Worm (Caenorhabditis elegans): ENCODE results near the gene srbc-50.
"Not testable (repeated sequence)": the region's sequence is repeated elsewhere in the genome, so short reads cannot be mapped to it uniquely, and the experiment has no call there.

DNA sequence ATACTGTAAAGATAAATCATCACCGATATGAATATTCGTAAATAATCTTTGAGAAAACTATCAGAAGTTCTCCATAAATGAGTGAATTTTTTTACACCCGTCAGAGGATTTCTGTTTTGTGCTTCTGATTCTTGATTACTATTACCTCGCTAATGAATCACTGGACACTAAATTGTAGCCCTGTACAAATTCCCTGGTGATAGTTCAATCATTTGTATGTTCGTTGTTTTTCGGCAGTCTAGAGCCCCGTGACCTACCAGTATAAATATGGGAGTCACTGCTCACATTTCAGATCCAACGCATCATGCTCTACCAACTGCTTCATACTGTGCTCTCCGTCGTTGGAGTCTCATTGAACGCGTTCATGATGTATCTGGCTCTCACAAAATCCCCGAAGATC, 21.7 kb downstream of the srbc-50 start, which contains the start of gene srd-27:
- not testable (repeated sequence) for TF ChIP-seq dao-5, him-1, W03F9.2 (tag; optimal IDR thresholded peaks at IDR 0.05)
